Fruit fly (Drosophila melanogaster) whole organism, embryonic: Measurements from ENCODE around the gene CG32023.

ENCODE experiments used
- ATbp ChIP-seq: fragments of 200-800 bp; sonication (Bioruptor generic); optimal IDR thresholded peaks from 2 replicates; lab custom pipeline; 2017; ENCODE audit warnings: missing biosample characterization, mild to moderate bottlenecking, missing genetic modification characterization, missing genetic modification reagents
- CG10267 ChIP-seq: fragments of 200-800 bp; sonication (Bioruptor generic); optimal IDR thresholded peaks from 2 replicates; lab custom pipeline; 2018; ENCODE audit warnings: missing biosample characterization, mild to moderate bottlenecking, missing genetic modification characterization, moderate library complexity
- CG10366 ChIP-seq: fragments of 200-800 bp; sonication (Bioruptor generic); IDR thresholded peaks from 2 replicates; pipeline ENCODE4 v1.3.6; 2022; ENCODE audit warnings: missing biosample characterization, missing genetic modification characterization
- CG10543 ChIP-seq: fragments of 200-800 bp; sonication (Bioruptor generic); optimal IDR thresholded peaks from 3 replicates; lab custom pipeline; 2017; ENCODE audit warnings: missing biosample characterization, mild to moderate bottlenecking, missing genetic modification characterization, moderate library complexity
- CG11695 ChIP-seq: fragments of 200-800 bp; sonication (Bioruptor generic); IDR thresholded peaks from 3 replicates; pipeline ENCODE4 v1.3.6; 2022; ENCODE audit warnings: missing biosample characterization, missing genetic modification characterization
- CG12391 ChIP-seq: fragments of 200-800 bp; sonication (Bioruptor generic); optimal IDR thresholded peaks from 3 replicates; lab custom pipeline; 2018; ENCODE audit warnings: missing biosample characterization, mild to moderate bottlenecking, missing genetic modification characterization, moderate library complexity
- CG14667 ChIP-seq: fragments of 200-800 bp; sonication (Bioruptor generic); IDR thresholded peaks from 2 replicates; pipeline ENCODE4 v1.3.6; 2022; ENCODE audit warnings: missing biosample characterization, missing genetic modification characterization
- CG17328 ChIP-seq: fragments of 200-800 bp; sonication (Bioruptor generic); IDR thresholded peaks from 2 replicates; pipeline ENCODE4 v1.3.6; 2022; ENCODE audit warnings: missing biosample characterization, missing genetic modification characterization
- CG2116 ChIP-seq: fragments of 200-800 bp; sonication (Bioruptor generic); optimal IDR thresholded peaks from 3 replicates; lab custom pipeline; 2018; ENCODE audit warnings: missing biosample characterization, mild to moderate bottlenecking, missing genetic modification characterization
- CG2678 ChIP-seq: fragments of 200-800 bp; sonication (Bioruptor generic); optimal IDR thresholded peaks from 3 replicates; lab custom pipeline; 2019; ENCODE audit warnings: missing biosample characterization, mild to moderate bottlenecking, missing genetic modification characterization, moderate library complexity
- CG32532 ChIP-seq: fragments of 200-800 bp; sonication (Bioruptor generic); IDR thresholded peaks from 2 replicates; pipeline ENCODE4 v1.3.6; 2022; ENCODE audit warnings: missing biosample characterization, missing genetic modification characterization
- CG34422 ChIP-seq: fragments of 200-800 bp; sonication (Bioruptor generic); IDR thresholded peaks from 3 replicates; pipeline ENCODE4 v1.3.6; 2022; ENCODE audit warnings: missing biosample characterization, missing genetic modification characterization
- CG4424 ChIP-seq: fragments of 200-800 bp; sonication (Bioruptor generic); optimal IDR thresholded peaks from 3 replicates; lab custom pipeline; 2016; ENCODE audit warnings: missing biosample characterization, missing genetic modification characterization
- CG5953 ChIP-seq: fragments of 200-800 bp; sonication (Bioruptor generic); IDR thresholded peaks from 2 replicates; pipeline ENCODE4 v1.3.6; 2022; ENCODE audit warnings: missing biosample characterization, missing genetic modification characterization
- CG6175 ChIP-seq: fragments of 200-800 bp; sonication (Bioruptor generic); IDR thresholded peaks from 3 replicates; pipeline ENCODE4 v1.3.6; 2022; ENCODE audit warnings: missing biosample characterization, missing genetic modification characterization
- CG6683 ChIP-seq: fragments of 200-800 bp; sonication (Bioruptor generic); optimal IDR thresholded peaks from 2 replicates; lab custom pipeline; 2017; ENCODE audit warnings: missing biosample characterization, mild to moderate bottlenecking, missing genetic modification characterization, missing genetic modification reagents
- CG6791 ChIP-seq: fragments of 200-800 bp; sonication (Bioruptor generic); IDR thresholded peaks from 3 replicates; pipeline ENCODE4 v1.3.6; 2022; ENCODE audit warnings: missing biosample characterization, missing genetic modification characterization; ENCODE audit not compliant: partially characterized antibody
- CG7786 ChIP-seq: fragments of 200-800 bp; sonication (Bioruptor generic); optimal IDR thresholded peaks from 2 replicates; lab custom pipeline; 2016; ENCODE audit warnings: missing biosample characterization, missing genetic modification characterization
- CG9215 ChIP-seq: fragments of 200-800 bp; sonication (Bioruptor generic); IDR thresholded peaks from 2 replicates; pipeline ENCODE4 v1.3.6; 2022; ENCODE audit warnings: missing biosample characterization, missing genetic modification characterization
- CoRest ChIP-seq: fragments of 200-800 bp; sonication (Bioruptor generic); optimal IDR thresholded peaks from 3 replicates; lab custom pipeline; 2018; ENCODE audit warnings: missing biosample characterization, mild to moderate bottlenecking, missing genetic modification characterization, moderate library complexity
- Dfd ChIP-seq, 2 experiments: fragments of >200 bp; optimal IDR thresholded peaks; 2 replicates each; lab custom pipeline; 2017; ENCODE audit warnings: missing biosample characterization in 2 of 2, missing genetic modification characterization in 2 of 2
- Eip74EF ChIP-seq, 2 experiments: fragments of 200-800 bp in 1 of 2; fragments of >200 bp in 1 of 2; sonication (Bioruptor generic) in 1 of 2; optimal IDR thresholded peaks; 2 replicates each; lab custom pipeline; 2017 to 2019; ENCODE audit warnings: missing biosample characterization in 2 of 2, missing genetic modification characterization in 2 of 2, mild to moderate bottlenecking in 1 of 2, moderate library complexity in 1 of 2
- Elba2 ChIP-seq: fragments of 200-800 bp; sonication (Bioruptor generic); optimal IDR thresholded peaks from 3 replicates; lab custom pipeline; 2016; ENCODE audit warnings: missing biosample characterization, missing genetic modification characterization
- H2.0 ChIP-seq: fragments of 200-800 bp; sonication (Bioruptor generic); IDR thresholded peaks from 2 replicates; pipeline ENCODE4 v1.3.6; 2022; ENCODE audit warnings: missing biosample characterization, missing genetic modification characterization
- Nf-YC ChIP-seq: fragments of 200-800 bp; optimal IDR thresholded peaks from 3 replicates; lab custom pipeline; 2019; ENCODE audit warnings: missing biosample characterization, mild to moderate bottlenecking, missing genetic modification characterization, moderate library complexity
- Rx ChIP-seq: fragments of 200-800 bp; sonication (Bioruptor generic); IDR thresholded peaks from 2 replicates; pipeline ENCODE4 v1.3.6; 2022; ENCODE audit warnings: missing biosample characterization, missing genetic modification characterization
- Sry-δ ChIP-seq: fragments of 200-800 bp; sonication (Bioruptor generic); optimal IDR thresholded peaks from 2 replicates; lab custom pipeline; 2016; ENCODE audit warnings: missing biosample characterization, missing genetic modification characterization
- Taf1 ChIP-seq: fragments of 200-800 bp; sonication (Bioruptor generic); IDR thresholded peaks from 2 replicates; pipeline ENCODE4 v1.3.6; 2022; ENCODE audit warnings: missing biosample characterization, missing genetic modification characterization
- Usf ChIP-seq: fragments of 200-800 bp; sonication (Bioruptor generic); optimal IDR thresholded peaks from 2 replicates; lab custom pipeline; 2017; ENCODE audit warnings: missing genotype, missing biosample characterization, missing genetic modification characterization
- Xbp1 ChIP-seq: fragments of 200-800 bp; sonication (Bioruptor generic); optimal IDR thresholded peaks from 3 replicates; lab custom pipeline; 2016; ENCODE audit warnings: missing biosample characterization, mild to moderate bottlenecking, missing genetic modification characterization
- abd-A ChIP-seq: fragments of 200-800 bp; sonication (Bioruptor generic); optimal IDR thresholded peaks from 3 replicates; lab custom pipeline; 2019; ENCODE audit warnings: missing biosample characterization, mild to moderate bottlenecking, missing genetic modification characterization, moderate library complexity
- ara ChIP-seq: fragments of 200-800 bp; sonication (Bioruptor generic); IDR thresholded peaks from 2 replicates; pipeline ENCODE4 v1.3.6; 2022; ENCODE audit warnings: missing biosample characterization, missing genetic modification characterization
- crp ChIP-seq, 2 experiments: fragments of 200-800 bp; sonication (Bioruptor generic); optimal IDR thresholded peaks; 2 replicates in 1 of 2; 3 replicates in 1 of 2; lab custom pipeline; 2017; ENCODE audit warnings: missing biosample characterization in 2 of 2, missing genetic modification characterization in 2 of 2, mild to moderate bottlenecking in 1 of 2, moderate library complexity in 1 of 2
- dmrt99B ChIP-seq: fragments of 200-800 bp; sonication (Bioruptor generic); optimal IDR thresholded peaks from 2 replicates; lab custom pipeline; 2018; ENCODE audit warnings: missing biosample characterization, mild to moderate bottlenecking, missing genetic modification characterization, moderate library complexity
- fd96Cb ChIP-seq: fragments of 200-800 bp; sonication (Bioruptor generic); optimal IDR thresholded peaks from 2 replicates; lab custom pipeline; 2018; ENCODE audit warnings: missing biosample characterization, mild to moderate bottlenecking, missing genetic modification characterization, moderate library complexity
- fu2 ChIP-seq: fragments of 200-800 bp; sonication (Bioruptor generic); optimal IDR thresholded peaks from 2 replicates; lab custom pipeline; 2016; ENCODE audit warnings: missing biosample characterization, missing genetic modification characterization
- gce ChIP-seq: fragments of 200-800 bp; sonication (Bioruptor generic); IDR thresholded peaks from 3 replicates; pipeline ENCODE4 v1.3.6; 2022; ENCODE audit warnings: missing biosample characterization, missing genetic modification characterization
- gcm2 ChIP-seq: fragments of 200-800 bp; sonication (Bioruptor generic); optimal IDR thresholded peaks from 2 replicates; lab custom pipeline; 2016; ENCODE audit warnings: missing biosample characterization, missing genetic modification characterization
- gsb ChIP-seq: fragments of 200-800 bp; sonication (Bioruptor generic); IDR thresholded peaks from 2 replicates; pipeline ENCODE4 v1.3.6; 2022; ENCODE audit warnings: missing biosample characterization, missing genetic modification characterization
- hth ChIP-seq: fragments of >200 bp; optimal IDR thresholded peaks from 2 replicates; lab custom pipeline; 2017; ENCODE audit warnings: inconsistent platforms
- ind ChIP-seq: fragments of 200-800 bp; sonication (Bioruptor generic); optimal IDR thresholded peaks from 3 replicates; lab custom pipeline; 2016; ENCODE audit warnings: missing biosample characterization, missing genetic modification characterization
- lab ChIP-seq: fragments of 200-800 bp; sonication (Bioruptor generic); optimal IDR thresholded peaks from 3 replicates; lab custom pipeline; 2017; ENCODE audit warnings: missing biosample characterization, missing genetic modification characterization, mild to moderate bottlenecking, moderate library complexity, missing genetic modification reagents
- org-1 ChIP-seq: fragments of 200-800 bp; sonication (Bioruptor generic); optimal IDR thresholded peaks from 2 replicates; lab custom pipeline; 2017; ENCODE audit warnings: missing biosample characterization, missing genetic modification characterization
- p53 ChIP-seq: fragments of 200-800 bp; sonication (Bioruptor generic); optimal IDR thresholded peaks from 2 replicates; lab custom pipeline; 2016; ENCODE audit warnings: missing biosample characterization, missing genetic modification characterization
- prd ChIP-seq, 3 experiments: fragments of >200 bp in 2 of 3; fragments of 200-800 bp in 1 of 3; sonication (Bioruptor generic) in 1 of 3; optimal IDR thresholded peaks in 2 of 3; IDR thresholded peaks in 1 of 3; 2 replicates in 2 of 3; 3 replicates in 1 of 3; pipeline versions ENCODE4 v1.3.6 to Lab custom; 2017 to 2022; ENCODE audit warnings: missing biosample characterization in 1 of 3, missing genetic modification characterization in 1 of 3
- pzg ChIP-seq: fragments of 200-800 bp; sonication (Bioruptor generic); optimal IDR thresholded peaks from 3 replicates; lab custom pipeline; 2018; ENCODE audit warnings: missing biosample characterization, mild to moderate bottlenecking, missing genetic modification characterization, moderate library complexity
- row ChIP-seq: fragments of 200-800 bp; sonication (Bioruptor generic); IDR thresholded peaks from 3 replicates; pipeline ENCODE4 v1.3.6; 2022; ENCODE audit warnings: missing biosample characterization, missing genetic modification characterization
- scrt ChIP-seq: fragments of 200-800 bp; sonication (Bioruptor generic); optimal IDR thresholded peaks from 2 replicates; lab custom pipeline; 2018; ENCODE audit warnings: missing biosample characterization, mild to moderate bottlenecking, missing genetic modification characterization, moderate library complexity
- tio ChIP-seq: fragments of 200-800 bp; sonication (Bioruptor generic); optimal IDR thresholded peaks from 2 replicates; lab custom pipeline; 2017; ENCODE audit warnings: missing biosample characterization, missing genetic modification characterization, inconsistent platforms
- wek ChIP-seq: fragments of 200-800 bp; sonication (Bioruptor generic); optimal IDR thresholded peaks from 3 replicates; lab custom pipeline; 2018; ENCODE audit warnings: missing biosample characterization, mild to moderate bottlenecking, missing genetic modification characterization, moderate library complexity
- zfh2 ChIP-seq: fragments of 200-800 bp; sonication (Bioruptor generic); optimal IDR thresholded peaks from 2 replicates; lab custom pipeline; 2016; ENCODE audit warnings: missing biosample characterization, missing genetic modification characterization

Gene CG32023

DNA sequence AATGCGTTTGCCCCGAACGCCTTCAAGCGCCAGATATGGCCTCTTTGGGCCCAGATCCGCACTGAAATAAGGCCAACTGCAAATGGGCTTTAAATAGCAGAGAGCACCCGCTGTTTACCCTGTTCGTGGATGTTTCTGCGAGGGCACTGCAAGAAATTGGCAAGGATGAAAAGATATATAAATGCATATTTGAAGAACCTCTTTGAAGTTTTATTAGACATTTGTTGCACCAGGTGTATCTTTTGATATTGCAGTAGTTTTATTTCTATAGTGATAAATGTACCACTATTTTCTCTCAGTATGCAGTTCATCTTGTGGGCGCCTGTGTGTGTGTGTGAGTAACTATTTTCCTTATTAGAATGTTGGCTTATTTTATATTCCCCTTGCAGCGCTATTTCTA is 9.5 kb upstream of the CG32023 start (continued):
- TF ChIP-seq CG6175 (GFP tag; lab: Robert Waterston, UW) (no peak), abd-A (tag; lab: Kevin White, UChicago) (no peak), CG4424 (peak; percentile 32), CG9215 (peak; percentile 39; the same call in 1 of the 2 replicates), CG10267 (tag; lab: Kevin White, UChicago) (no peak), Rx (GFP tag; lab: Robert Waterston, UW) (peak; percentile 56), CG7786 (GFP tag; lab: Kevin White, UChicago) (peak; percentile 14), tio (GFP tag; lab: Kevin White, UChicago) (no peak), dmrt99B (peak; percentile 50), CG14667 (GFP tag; lab: Robert Waterston, UW) (peak; percentile 61), CoRest (tag; lab: Kevin White, UChicago) (peak; percentile 1), H2.0 (GFP tag; lab: Robert Waterston, UW) (peak; percentile 63), CG10366 (GFP tag; lab: Robert Waterston, UW) (peak; percentile 70), Eip74EF (GFP tag; optimal IDR thresholded peaks at IDR 0.05; lab: Kevin White, UChicago) (no peak), Taf1 (GFP tag; lab: Robert Waterston, UW) (0 out of 2 replicates have a peak, but pooled peaks have one; percentile 16), crp (GFP tag; optimal IDR thresholded peaks at IDR 0.05; lab: Kevin White, UChicago) (no peak), gce (GFP tag; lab: Robert Waterston, UW) (peak; percentile 67; the same call in 1 of the 3 replicates), gsb (GFP tag; lab: Robert Waterston, UW) (peak; percentile 48; the same call in 1 of the 2 replicates), fd96Cb (tag; lab: Kevin White, UChicago) (peak; percentile 10), fu2 (GFP tag; lab: Kevin White, UChicago) (no peak), Dfd (GFP tag; optimal IDR thresholded peaks at IDR 0.05; lab: Kevin White, UChicago) (no peak), CG6683 (no peak), CG34422 (GFP tag; lab: Robert Waterston, UW) (peak; percentile 53; the same call in 2 of the 3 replicates), org-1 (GFP tag; lab: Kevin White, UChicago) (no peak), CG6791 (GFP tag; lab: Robert Waterston, UW) (no peak), row (peak; percentile 76), ara (GFP tag; lab: Robert Waterston, UW) (peak; percentile 73), Usf (GFP tag; lab: Kevin White, UChicago) (no peak), wek (no peak), CG32532 (peak; percentile 74), ind (peak; percentile 22), Xbp1 (peak; percentile 17), CG2678 (peak; percentile 59), zfh2 (GFP tag; lab: Kevin White, UChicago) (no peak), gcm2 (no peak), CG11695 (GFP tag; lab: Robert Waterston, UW) (peak; percentile 39; the same call in 1 of the 3 replicates), ATbp (GFP tag; lab: Kevin White, UChicago) (no peak), Elba2 (GFP tag; lab: Kevin White, UChicago) (no peak), CG2116 (GFP tag; lab: Kevin White, UChicago) (no peak), CG12391 (tag; lab: Kevin White, UChicago) (peak; percentile 4)
- TF ChIP-seq, all 482 proteins: peak for 124

DNA sequence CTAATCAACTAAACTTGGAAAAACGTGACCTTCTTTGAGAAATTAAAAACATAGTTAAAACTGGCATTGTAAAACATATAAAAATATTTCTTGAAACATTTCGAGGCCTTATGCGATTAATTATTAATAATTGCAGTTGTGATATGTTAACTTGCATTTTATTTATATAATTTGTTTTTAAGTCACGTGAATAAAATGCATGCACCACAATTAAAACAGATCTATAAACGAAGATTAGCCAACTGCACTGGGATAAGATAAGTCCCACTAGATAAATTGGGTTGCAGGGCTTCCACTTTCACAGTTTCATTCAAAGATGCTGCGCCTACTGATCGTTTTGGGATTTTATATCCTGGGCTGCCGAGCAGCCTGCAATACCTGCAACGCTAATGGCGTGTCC is 6.1 kb upstream of the CG32023 start, which contains the start of gene CG13309:
TSS of gene CG13309 (plus strand) at position 301 of the 400 bp plus-strand sequence.
- TF ChIP-seq CG6175 (GFP tag; lab: Robert Waterston, UW): no peak
- no peak for TF ChIP-seq CG17328
- TF ChIP-seq CG9215: no peak
- no peak for TF ChIP-seq CG10543
- no peak for TF ChIP-seq p53
- TF ChIP-seq hth (lab: Kevin White, UChicago): no peak
- no peak for TF ChIP-seq CG34422 (GFP tag; lab: Robert Waterston, UW)
- TF ChIP-seq Nf-YC (tag; lab: Kevin White, UChicago): no peak
- no peak for TF ChIP-seq scrt
- TF ChIP-seq dmrt99B: no peak
- TF ChIP-seq CG5953 (GFP tag; lab: Robert Waterston, UW): no peak
- TF ChIP-seq lab (GFP tag; lab: Kevin White, UChicago): no peak
- TF ChIP-seq Sry-δ: no peak
- TF ChIP-seq pzg: no peak
- no peak for TF ChIP-seq prd (optimal IDR thresholded peaks at IDR 0.05; lab: Kevin White, UChicago)
- TF ChIP-seq prd (GFP tag; IDR thresholded peaks at IDR 0.05; lab: Robert Waterston, UW): no peak
